Worm (Caenorhabditis elegans) whole organism, mixed stage, embryonic: Measurements from ENCODE around the gene C11E4.7.

Experiments
- lin-13 ChIP-seq: fragments of 150-350 bp; optimal IDR thresholded peaks from 2 replicates; lab custom pipeline; 2014; ENCODE audit warnings: missing biosample characterization, missing genetic modification characterization
- mab-5 ChIP-seq: fragments of 150-350 bp; optimal IDR thresholded peaks from 2 replicates; lab custom pipeline; 2014; ENCODE audit warnings: missing biosample characterization, missing genetic modification characterization
- nhr-12 ChIP-seq: fragments of 150-350 bp; optimal IDR thresholded peaks from 2 replicates; lab custom pipeline; 2014; ENCODE audit warnings: missing biosample characterization, missing genetic modification characterization
- nhr-237 ChIP-seq: fragments of 150-350 bp; optimal IDR thresholded peaks from 2 replicates; lab custom pipeline; 2014; ENCODE audit warnings: missing biosample characterization, missing genetic modification characterization
- unc-62 ChIP-seq: fragments of 150-350 bp; optimal IDR thresholded peaks from 2 replicates; lab custom pipeline; 2014; ENCODE audit warnings: missing biosample characterization, missing genetic modification reagents, missing genetic modification characterization

- TF ChIP-seq unc-62 (no peak), mab-5 (no peak), nhr-237 (tag; lab: Kevin White, UChicago) (no peak), lin-13 (tag; lab: Kevin White, UChicago) (no peak), nhr-12 (tag; lab: Kevin White, UChicago) (no peak)
These were observed 27.9 kb upstream of the C11E4.7 start, which contains the start of gene del-8 for ce11 chrX:9589123-9589522.
